Fruit fly (Drosophila melanogaster) whole organism: ENCODE data around the gene alphaSnap.

Experiments
- CG8478 ChIP-seq: fragments of >200 bp; optimal IDR thresholded peaks from 2 replicates; lab custom pipeline; 2018; ENCODE audit warnings: inconsistent platforms
- Dll ChIP-seq: fragments of >200 bp; optimal IDR thresholded peaks from 2 replicates; lab custom pipeline; 2017
- EcR ChIP-seq, 2 experiments: fragments of >200 bp; optimal IDR thresholded peaks; 2 replicates each; lab custom pipeline; 2017; ENCODE audit warnings: missing biosample characterization in 2 of 2, missing genetic modification characterization in 2 of 2, missing genetic modification reagents in 2 of 2
- pan ChIP-seq: fragments of >200 bp; optimal IDR thresholded peaks from 2 replicates; lab custom pipeline; 2017
- psq ChIP-seq: fragments of >200 bp; optimal IDR thresholded peaks from 2 replicates; lab custom pipeline; 2017
- usp ChIP-seq: fragments of >200 bp; optimal IDR thresholded peaks from 2 replicates; lab custom pipeline; 2017; ENCODE audit warnings: missing biosample characterization, missing genetic modification characterization, mixed read lengths

The alphaSnap gene

dm6 chr3L:20349333-20349924 lies 36.0 kb downstream of the alphaSnap start:
- TF ChIP-seq usp (GFP tag; lab: Kevin White, UChicago) (no peak), CG8478 (lab: Kevin White, UChicago) (no peak), psq (no peak), Dll (no peak), EcR (GFP tag; optimal IDR thresholded peaks at IDR 0.05; lab: Kevin White, UChicago) (peak in 1 of 2 experiments; percentile 85)

DNA sequence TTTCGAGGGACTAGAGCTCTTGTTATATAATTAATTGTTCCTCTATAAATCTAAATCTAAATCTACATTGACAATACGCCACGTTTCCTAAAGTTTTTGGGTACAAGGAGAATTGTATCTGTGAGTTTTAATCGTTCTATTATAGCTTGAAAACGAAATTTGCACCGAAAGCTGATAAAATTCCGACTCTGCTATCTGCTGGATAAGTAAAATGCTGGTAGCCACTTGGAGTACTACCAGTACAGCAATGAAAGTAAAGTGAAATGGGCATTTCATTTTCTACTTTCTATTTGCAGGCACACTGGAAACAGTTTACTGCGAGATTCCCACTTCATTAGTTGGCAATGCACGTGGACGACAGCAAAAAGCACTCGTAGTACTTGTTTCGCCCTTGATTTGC lies 39.7 kb downstream of the alphaSnap start, which contains the start of gene CG5618:
Gene CG5618, plus strand, starts transcription at position 301 of the 400 bp plus-strand sequence.
- no peak for TF ChIP-seq EcR (GFP tag; optimal IDR thresholded peaks at IDR 0.05; lab: Kevin White, UChicago)
- no peak for TF ChIP-seq CG8478 (lab: Kevin White, UChicago)
- TF ChIP-seq Dll: no peak
- no peak for TF ChIP-seq psq
- TF ChIP-seq pan (lab: Kevin White, UChicago): no peak
- no peak for TF ChIP-seq usp (GFP tag; lab: Kevin White, UChicago)

dm6 chr3L:20353726-20354332 lies 40.4 kb downstream of the alphaSnap start:
- TF ChIP-seq usp (GFP tag; lab: Kevin White, UChicago): no peak
- TF ChIP-seq CG8478 (lab: Kevin White, UChicago): no peak
- no peak for TF ChIP-seq psq
- TF ChIP-seq Dll: no peak
- TF ChIP-seq EcR (GFP tag; optimal IDR thresholded peaks at IDR 0.05; lab: Kevin White, UChicago): no peak
- no peak for TF ChIP-seq pan (lab: Kevin White, UChicago)

DNA sequence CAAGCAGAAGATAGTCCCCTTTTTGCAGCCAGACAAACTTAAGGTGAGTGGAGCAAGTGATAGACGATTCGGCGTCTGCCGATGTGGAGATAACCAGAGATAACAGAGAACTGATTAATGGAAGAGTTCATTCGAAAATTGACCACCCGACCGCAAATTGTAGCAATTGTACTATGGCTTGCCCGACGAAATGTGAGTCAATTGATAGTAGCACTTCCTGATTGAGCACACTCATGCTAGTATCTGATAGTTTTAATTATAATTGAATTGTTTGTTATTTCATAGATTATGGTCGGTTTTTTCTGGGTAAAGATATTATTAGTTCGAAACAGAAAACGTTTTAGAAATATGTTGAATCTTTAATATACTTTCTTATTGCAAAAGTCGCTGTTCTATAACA lies 40.9 kb downstream of the alphaSnap start:
- no peak for TF ChIP-seq EcR (GFP tag; optimal IDR thresholded peaks at IDR 0.05; lab: Kevin White, UChicago)
- no peak for TF ChIP-seq usp (GFP tag; lab: Kevin White, UChicago)
- no peak for TF ChIP-seq Dll
- TF ChIP-seq pan (lab: Kevin White, UChicago): no peak
- TF ChIP-seq CG8478 (lab: Kevin White, UChicago): no peak
- TF ChIP-seq psq: no peak

dm6 chr3L:20354872-20355271 lies 41.4 kb downstream of the alphaSnap start:
- TF ChIP-seq pan (lab: Kevin White, UChicago) (no peak), CG8478 (lab: Kevin White, UChicago) (no peak), usp (GFP tag; lab: Kevin White, UChicago) (no peak)

DNA sequence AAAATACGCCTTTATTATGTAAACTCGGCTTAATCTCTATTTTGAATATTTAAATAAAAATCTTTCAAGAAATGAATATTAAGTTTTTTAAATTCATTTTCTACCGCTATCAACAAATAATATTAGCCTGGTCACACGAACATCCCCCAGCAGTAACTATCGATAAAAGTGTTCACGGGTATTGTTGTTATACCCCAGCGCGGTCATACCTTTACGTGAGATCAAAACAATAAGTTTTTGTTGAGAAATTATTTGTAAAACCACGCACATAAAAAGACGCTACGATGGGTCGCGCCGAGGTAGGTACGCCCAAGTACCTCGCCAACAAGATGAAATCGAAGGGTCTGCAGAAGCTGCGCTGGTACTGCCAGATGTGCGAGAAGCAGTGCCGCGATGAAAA lies 43.2 kb downstream of the alphaSnap start, which contains the start of gene kin17:
Gene kin17, plus strand, starts transcription at position 195 of the 400 bp plus-strand sequence.
- no peak for TF ChIP-seq EcR (GFP tag; optimal IDR thresholded peaks at IDR 0.05; lab: Kevin White, UChicago)
- no peak for TF ChIP-seq Dll
- no peak for TF ChIP-seq usp (GFP tag; lab: Kevin White, UChicago)
- TF ChIP-seq psq: no peak
- no peak for TF ChIP-seq pan (lab: Kevin White, UChicago)
- no peak for TF ChIP-seq CG8478 (lab: Kevin White, UChicago)

DNA sequence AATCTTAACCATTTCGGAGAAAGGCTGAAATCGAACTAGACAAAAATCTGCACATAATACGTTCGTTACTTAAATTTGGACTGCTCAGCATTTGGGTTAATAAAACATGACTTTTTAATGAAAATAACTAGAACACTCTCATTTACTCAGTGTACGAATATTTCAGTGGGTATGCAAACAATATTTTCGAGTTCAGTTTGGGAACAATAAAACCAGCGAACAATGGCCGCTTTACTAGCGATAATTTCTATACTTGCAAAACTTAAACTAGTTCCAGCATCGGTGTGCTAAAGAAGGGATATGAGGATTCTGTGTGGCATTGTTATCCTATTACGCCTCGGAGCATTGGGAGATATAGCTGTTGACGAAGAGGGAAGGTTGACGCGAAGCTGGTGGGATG lies 44.8 kb downstream of the alphaSnap start, which contains the start of gene CG5665:
Gene CG5665, plus strand, starts transcription at position 301 of the 400 bp plus-strand sequence.
- TF ChIP-seq EcR (GFP tag; optimal IDR thresholded peaks at IDR 0.05; lab: Kevin White, UChicago) (no peak), Dll (no peak), psq (no peak), usp (GFP tag; lab: Kevin White, UChicago) (no peak), pan (lab: Kevin White, UChicago) (no peak), CG8478 (lab: Kevin White, UChicago) (no peak)

DNA sequence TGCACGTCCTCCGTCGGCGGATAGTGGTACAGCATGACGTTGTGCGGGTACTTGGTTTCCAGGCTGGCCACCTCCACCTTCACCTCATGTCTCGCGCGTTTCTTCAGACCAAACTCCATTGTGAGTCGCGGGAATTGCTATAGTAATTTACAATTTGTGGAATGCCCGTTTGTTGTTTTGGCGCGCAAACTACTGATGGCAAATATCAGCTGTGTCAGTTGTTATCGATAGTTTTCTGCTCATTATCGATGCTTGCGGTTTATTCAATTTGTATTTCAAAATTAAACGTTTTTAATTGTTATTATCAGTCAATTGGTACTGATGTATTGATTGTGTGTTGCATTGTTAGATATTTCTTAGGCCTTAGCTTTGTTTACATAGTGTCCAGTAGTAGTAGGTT lies 48.0 kb downstream of the alphaSnap start, which contains the start of gene Prim2:
Gene Prim2, minus strand, starts transcription at position 197 of the 400 bp plus-strand sequence.
- TF ChIP-seq Dll (no peak), CG8478 (lab: Kevin White, UChicago) (no peak), EcR (GFP tag; optimal IDR thresholded peaks at IDR 0.05; lab: Kevin White, UChicago) (no peak)

dm6 chr3L:20366074-20366473 lies 52.6 kb downstream of the alphaSnap start:
- TF ChIP-seq pan (lab: Kevin White, UChicago): no peak
- no peak for TF ChIP-seq CG8478 (lab: Kevin White, UChicago)
- TF ChIP-seq usp (GFP tag; lab: Kevin White, UChicago): no peak
- TF ChIP-seq Dll: no peak
- no peak for TF ChIP-seq psq
- TF ChIP-seq EcR (GFP tag; optimal IDR thresholded peaks at IDR 0.05; lab: Kevin White, UChicago): no peak
